Worm (Caenorhabditis elegans): ENCODE measurements around the gene H05C05.2.

- TF ChIP-seq ceh-82 (tag; optimal IDR thresholded peaks at IDR 0.05) (no peak), lin-39 (tag; optimal IDR thresholded peaks at IDR 0.05) (no peak), snpc-4 (tag; optimal IDR thresholded peaks at IDR 0.05) (no peak), unc-39 (tag; optimal IDR thresholded peaks at IDR 0.05) (no peak), unc-55 (GFP tag; optimal IDR thresholded peaks at IDR 0.05) (no peak), ztf-4 (tag; optimal IDR thresholded peaks at IDR 0.05) (no peak), nhr-10 (tag; optimal IDR thresholded peaks at IDR 0.05) (no peak), nhr-21 (tag; optimal IDR thresholded peaks at IDR 0.05) (no peak), unc-62 (GFP tag; optimal IDR thresholded peaks at IDR 0.05) (no peak), lin-13 (GFP tag; optimal IDR thresholded peaks at IDR 0.05) (no peak), nhr-6 (tag; optimal IDR thresholded peaks at IDR 0.05) (no peak), dmd-4 (tag; optimal IDR thresholded peaks at IDR 0.05) (no peak)
These were observed 24.5 kb upstream of the H05C05.2 start, which contains the start of gene Y55D5A.4 for ce11 chrIII:2989957-2990356.
